Worm (Caenorhabditis elegans) whole organism, L3 larva: ENCODE results near the gene srd-3.

Source experiments
- ZK546.5 ChIP-seq: sonication (generic microtip); optimal IDR thresholded peaks from 2 replicates; lab custom pipeline; 2017; ENCODE audit warnings: missing biosample characterization, missing genetic modification characterization
- aly-2 ChIP-seq: fragments of 150-350 bp; optimal IDR thresholded peaks from 2 replicates; lab custom pipeline; 2014; ENCODE audit warnings: missing biosample characterization, missing genetic modification characterization
- ama-1 ChIP-seq: fragments of 150-350 bp; optimal IDR thresholded peaks from 2 replicates; lab custom pipeline; 2018
- ceh-28 ChIP-seq: fragments of 150-350 bp; optimal IDR thresholded peaks from 2 replicates; lab custom pipeline; 2014; ENCODE audit warnings: missing biosample characterization, missing genetic modification reagents, missing genetic modification characterization
- ceh-82 ChIP-seq: fragments of 150-350 bp; optimal IDR thresholded peaks from 2 replicates; lab custom pipeline; 2014; ENCODE audit warnings: missing biosample characterization, missing genetic modification characterization
- daf-12 ChIP-seq: fragments of 150-350 bp; optimal IDR thresholded peaks from 2 replicates; lab custom pipeline; 2014; ENCODE audit warnings: missing biosample characterization, missing genetic modification reagents, missing genetic modification characterization
- egl-27 ChIP-seq: sonication (generic microtip); optimal IDR thresholded peaks from 4 replicates; lab custom pipeline; 2017; ENCODE audit warnings: missing biosample characterization, missing genetic modification reagents, missing genetic modification characterization
- egl-5 ChIP-seq: fragments of 150-350 bp; optimal IDR thresholded peaks from 2 replicates; lab custom pipeline; 2017; ENCODE audit warnings: missing biosample characterization, missing genetic modification reagents, missing genetic modification characterization, inconsistent platforms
- elt-2 ChIP-seq: sonication (generic microtip); optimal IDR thresholded peaks from 2 replicates; lab custom pipeline; 2016; ENCODE audit warnings: missing genetic modification reagents, mild to moderate bottlenecking, missing genetic modification characterization, missing compliant biosample characterization
- eor-1 ChIP-seq, 2 experiments: fragments of 150-350 bp; optimal IDR thresholded peaks; 2 replicates each; lab custom pipeline; 2014 to 2018; ENCODE audit warnings: missing biosample characterization in 2 of 2, missing genetic modification characterization in 2 of 2
- fkh-10 ChIP-seq: sonication (generic microtip); optimal IDR thresholded peaks from 2 replicates; lab custom pipeline; 2017; ENCODE audit warnings: missing biosample characterization, missing genetic modification reagents, missing genetic modification characterization
- hmg-11 ChIP-seq: sonication (generic microtip); optimal IDR thresholded peaks from 2 replicates; lab custom pipeline; 2016; ENCODE audit warnings: missing genetic modification characterization, missing compliant biosample characterization
- jun-1 ChIP-seq: fragments of 150-350 bp; optimal IDR thresholded peaks from 2 replicates; lab custom pipeline; 2014; ENCODE audit warnings: missing biosample characterization, missing genetic modification reagents, missing genetic modification characterization
- lin-15B ChIP-seq: fragments of 150-350 bp; optimal IDR thresholded peaks from 2 replicates; lab custom pipeline; 2014; ENCODE audit warnings: missing biosample characterization, missing genetic modification characterization
- lin-39 ChIP-seq: fragments of 150-350 bp; optimal IDR thresholded peaks from 2 replicates; lab custom pipeline; 2018; ENCODE audit warnings: missing biosample characterization, missing genetic modification reagents, missing genetic modification characterization
- lsy-12 ChIP-seq: sonication (generic microtip); optimal IDR thresholded peaks from 2 replicates; lab custom pipeline; 2016; ENCODE audit warnings: mild to moderate bottlenecking, missing genetic modification characterization, missing compliant biosample characterization
- mml-1 ChIP-seq: fragments of 150-350 bp; sonication (generic microtip); optimal IDR thresholded peaks from 3 replicates; lab custom pipeline; 2014; ENCODE audit warnings: missing biosample characterization, missing genetic modification characterization
- nhr-23 ChIP-seq: fragments of 150-350 bp; optimal IDR thresholded peaks from 2 replicates; lab custom pipeline; 2014; ENCODE audit warnings: missing biosample characterization, missing genetic modification reagents, missing genetic modification characterization
- nhr-25 ChIP-seq: sonication (generic microtip); optimal IDR thresholded peaks from 2 replicates; lab custom pipeline; 2017; ENCODE audit warnings: missing biosample characterization, missing genetic modification characterization
- nhr-28 ChIP-seq: fragments of 150-350 bp; optimal IDR thresholded peaks from 2 replicates; lab custom pipeline; 2014; ENCODE audit warnings: missing biosample characterization, missing genetic modification characterization
- nhr-43 ChIP-seq: sonication (generic microtip); optimal IDR thresholded peaks from 2 replicates; lab custom pipeline; 2016; ENCODE audit warnings: mild to moderate bottlenecking, missing genetic modification characterization, missing compliant biosample characterization; ENCODE audit not compliant: poor library complexity, severe bottlenecking
- nhr-67 ChIP-seq: fragments of 150-350 bp; optimal IDR thresholded peaks from 2 replicates; lab custom pipeline; 2014; ENCODE audit warnings: missing biosample characterization, missing genetic modification characterization
- pha-4 ChIP-seq: fragments of 150-350 bp; optimal IDR thresholded peaks from 2 replicates; lab custom pipeline; 2014; ENCODE audit warnings: missing biosample characterization, missing genetic modification reagents, missing genetic modification characterization
- pqm-1 ChIP-seq: fragments of 150-350 bp; optimal IDR thresholded peaks from 2 replicates; lab custom pipeline; 2017; ENCODE audit warnings: missing biosample characterization, missing genetic modification characterization, inconsistent platforms
- sea-2 ChIP-seq: fragments of 150-350 bp; sonication (generic microtip); optimal IDR thresholded peaks from 4 replicates; lab custom pipeline; 2014; ENCODE audit warnings: missing biosample characterization, missing genetic modification reagents, missing genetic modification characterization
- skn-1 ChIP-seq: fragments of 150-350 bp; optimal IDR thresholded peaks from 2 replicates; lab custom pipeline; 2014; ENCODE audit warnings: missing biosample characterization, missing genetic modification characterization
- snpc-4 ChIP-seq: fragments of 150-350 bp; optimal IDR thresholded peaks from 2 replicates; lab custom pipeline; 2014; ENCODE audit warnings: missing biosample characterization, missing genetic modification characterization
- unc-39 ChIP-seq: sonication (generic microtip); optimal IDR thresholded peaks from 4 replicates; lab custom pipeline; 2017; ENCODE audit warnings: missing biosample characterization, missing genetic modification characterization
- unc-62 ChIP-seq: fragments of 150-350 bp; sonication (generic microtip); optimal IDR thresholded peaks from 4 replicates; lab custom pipeline; 2014; ENCODE audit warnings: missing biosample characterization, missing genetic modification reagents, missing genetic modification characterization
- ztf-11 ChIP-seq: fragments of 150-350 bp; optimal IDR thresholded peaks from 2 replicates; lab custom pipeline; 2014; ENCODE audit warnings: missing biosample characterization, missing genetic modification characterization

Gene srd-3

ce11 chrII:133548-134275 lies 4.9 kb upstream of the srd-3 start, which contains the start of gene cwn-1:
Gene cwn-1 (minus strand): TSS chrII:133598.
- TF ChIP-seq ceh-82 (tag; lab: Kevin White, UChicago) = no peak
- no peak for TF ChIP-seq nhr-28
- TF ChIP-seq egl-5 (tag; lab: Kevin White, UChicago) = peak; percentile 68
- TF ChIP-seq aly-2 (tag; lab: Kevin White, UChicago) = no peak
- TF ChIP-seq lin-15B (tag; lab: Kevin White, UChicago) = no peak

- TF ChIP-seq ceh-82 (tag; lab: Kevin White, UChicago) (no peak), egl-27 (tag; lab: Kevin White, UChicago) (no peak), nhr-25 (no peak)
Measured at ce11 chrII:129770-130169, 941 bp upstream of the srd-3 start.

- TF ChIP-seq eor-1 (tag; optimal IDR thresholded peaks at IDR 0.05; lab: Kevin White, UChicago) (no peak), nhr-25 (no peak), ama-1 (lab: Kevin White, UChicago) (no peak), ztf-11 (tag; lab: Kevin White, UChicago) (no peak), snpc-4 (tag; lab: Kevin White, UChicago) (no peak), skn-1 (tag; lab: Kevin White, UChicago) (no peak), elt-2 (tag; lab: Kevin White, UChicago) (no peak), egl-27 (tag; lab: Kevin White, UChicago) (no peak), pha-4 (tag; lab: Kevin White, UChicago) (no peak), nhr-23 (tag; lab: Kevin White, UChicago) (no peak)
- TF ChIP-seq, all 47 proteins: peak for 0
Measured at ce11 chrII:124904-125303, 3.9 kb downstream of the srd-3 start, which contains the start of gene nmur-2. Gene nmur-2 (minus strand): TSS chrII:125004.

ce11 chrII:122494-122893 lies 6.3 kb downstream of the srd-3 start:
- TF ChIP-seq unc-39 (tag; lab: Kevin White, UChicago) (no peak), elt-2 (tag; lab: Kevin White, UChicago) (peak; percentile 55), mml-1 (tag; lab: Kevin White, UChicago) (no peak), skn-1 (tag; lab: Kevin White, UChicago) (peak; percentile 5), egl-27 (tag; lab: Kevin White, UChicago) (no peak), ceh-82 (tag; lab: Kevin White, UChicago) (no peak), lin-39 (no peak), pqm-1 (peak; percentile 49), pha-4 (tag; lab: Kevin White, UChicago) (peak; percentile 75)

- TF ChIP-seq hmg-11 (tag; lab: Kevin White, UChicago) (peak; percentile 35), lsy-12 (tag; lab: Kevin White, UChicago) (no peak), elt-2 (tag; lab: Kevin White, UChicago) (no peak), daf-12 (tag; lab: Kevin White, UChicago) (no peak), unc-62 (GFP tag; lab: Kevin White, UChicago) (no peak), ztf-11 (tag; lab: Kevin White, UChicago) (no peak), nhr-67 (tag; lab: Kevin White, UChicago) (no peak), pha-4 (tag; lab: Kevin White, UChicago) (peak; percentile 26), nhr-25 (peak; percentile 86)
Measured at ce11 chrII:122008-122407, 6.8 kb downstream of the srd-3 start.

- TF ChIP-seq unc-62 (GFP tag; lab: Kevin White, UChicago) = no peak
- no peak for TF ChIP-seq nhr-28
- TF ChIP-seq unc-39 (tag; lab: Kevin White, UChicago) = no peak
- TF ChIP-seq ztf-11 (tag; lab: Kevin White, UChicago) = no peak
- no peak for TF ChIP-seq ceh-28 (tag; lab: Kevin White, UChicago)
- no peak for TF ChIP-seq skn-1 (tag; lab: Kevin White, UChicago)
- no peak for TF ChIP-seq egl-27 (tag; lab: Kevin White, UChicago)
- no peak for TF ChIP-seq daf-12 (tag; lab: Kevin White, UChicago)
- no peak for TF ChIP-seq nhr-25
- TF ChIP-seq ceh-82 (tag; lab: Kevin White, UChicago) = no peak
- no peak for TF ChIP-seq ZK546.5 (tag; lab: Kevin White, UChicago)
- TF ChIP-seq, all 47 proteins: peak for 0
Measured at ce11 chrII:121121-121520, 7.7 kb downstream of the srd-3 start, which contains the start of gene K10B4.3. Gene K10B4.3 (minus strand): TSS chrII:121221.

ce11 chrII:116916-117315 lies 11.9 kb downstream of the srd-3 start, which contains the start of gene srt-54:
Gene srt-54 (plus strand): TSS chrII:117216.
- TF ChIP-seq nhr-43 = no peak
- no peak for TF ChIP-seq fkh-10 (GFP tag; lab: Kevin White, UChicago)
- TF ChIP-seq snpc-4 (tag; lab: Kevin White, UChicago) = no peak
- no peak for TF ChIP-seq sea-2 (GFP tag; lab: Kevin White, UChicago)
- no peak for TF ChIP-seq jun-1 (tag; lab: Kevin White, UChicago)
